Worm (Caenorhabditis elegans) whole organism, L1 larva: ENCODE measurements around the gene snf-9.

Source experiments
- C04F5.9 ChIP-seq: sonication (generic microtip); optimal IDR thresholded peaks from 2 replicates; lab custom pipeline; 2016; ENCODE audit warnings: missing genetic modification characterization, missing compliant biosample characterization
- C34B4.2 ChIP-seq: sonication (generic microtip); optimal IDR thresholded peaks from 2 replicates; lab custom pipeline; 2017; ENCODE audit warnings: mild to moderate bottlenecking, missing genetic modification characterization, missing compliant biosample characterization
- Y116A8C.19 ChIP-seq: sonication (generic microtip); optimal IDR thresholded peaks from 2 replicates; lab custom pipeline; 2016; ENCODE audit warnings: missing compliant biosample characterization, missing genetic modification characterization, borderline replicate concordance
- aly-2 ChIP-seq: fragments of 150-350 bp; optimal IDR thresholded peaks from 2 replicates; lab custom pipeline; 2014; ENCODE audit warnings: missing biosample characterization, missing genetic modification characterization
- ama-1 ChIP-seq: fragments of 150-350 bp; optimal IDR thresholded peaks from 2 replicates; lab custom pipeline; 2014
- ceh-63 ChIP-seq: fragments of 200-800 bp; sonication (Bioruptor generic); optimal IDR thresholded peaks from 2 replicates; lab custom pipeline; 2018; ENCODE audit warnings: mild to moderate bottlenecking, missing genetic modification characterization, missing compliant biosample characterization
- ceh-8 ChIP-seq: fragments of 200-800 bp; sonication (Bioruptor generic); optimal IDR thresholded peaks from 2 replicates; lab custom pipeline; 2018; ENCODE audit warnings: mild to moderate bottlenecking, missing genetic modification characterization, moderate library complexity, missing compliant biosample characterization
- ceh-82 ChIP-seq, 3 experiments: fragments of 150-350 bp in 1 of 3; sonication (generic microtip) in 2 of 3; optimal IDR thresholded peaks; 2 replicates each; lab custom pipeline; 2014 to 2017; ENCODE audit warnings: missing biosample characterization in 3 of 3, missing genetic modification characterization in 3 of 3
- dsc-1 ChIP-seq: sonication (generic microtip); optimal IDR thresholded peaks from 2 replicates; lab custom pipeline; 2016; ENCODE audit warnings: mild to moderate bottlenecking, missing genetic modification characterization, missing compliant biosample characterization
- efl-1 ChIP-seq, 4 experiments: fragments of 150-350 bp; optimal IDR thresholded peaks in 3 of 4; peaks in 1 of 4; 1 replicate in 1 of 4; 2 replicates in 3 of 4; lab custom pipeline; 2014; ENCODE audit warnings: missing biosample characterization in 2 of 4, missing genetic modification characterization in 2 of 4, missing genetic modification reagents in 2 of 4
- egl-13 ChIP-seq: sonication (generic microtip); optimal IDR thresholded peaks from 2 replicates; lab custom pipeline; 2016; ENCODE audit warnings: missing genotype, missing genetic modification reagents, missing genetic modification characterization, missing compliant biosample characterization
- ets-5 ChIP-seq: fragments of 200-800 bp; sonication (Bioruptor generic); IDR thresholded peaks from 2 replicates; pipeline ENCODE4 v1.3.6; 2022; ENCODE audit warnings: missing genetic modification characterization, missing compliant biosample characterization
- fkh-10 ChIP-seq: sonication (generic microtip); optimal IDR thresholded peaks from 2 replicates; lab custom pipeline; 2017; ENCODE audit warnings: missing biosample characterization, missing genetic modification reagents, missing genetic modification characterization
- fkh-4 ChIP-seq: sonication (generic microtip); optimal IDR thresholded peaks from 2 replicates; lab custom pipeline; 2016; ENCODE audit warnings: missing compliant biosample characterization, missing genetic modification characterization, borderline replicate concordance
- fkh-8 ChIP-seq: sonication (generic microtip); optimal IDR thresholded peaks from 2 replicates; lab custom pipeline; 2016; ENCODE audit warnings: mild to moderate bottlenecking, missing genetic modification characterization, missing compliant biosample characterization
- grh-1 ChIP-seq: fragments of 200-800 bp; sonication (Bioruptor generic); IDR thresholded peaks from 2 replicates; pipeline ENCODE4 v1.3.6; 2022; ENCODE audit warnings: missing genetic modification reagents, missing genetic modification characterization, missing compliant biosample characterization
- irx-1 ChIP-seq: sonication (generic microtip); optimal IDR thresholded peaks from 2 replicates; lab custom pipeline; 2016; ENCODE audit warnings: missing genetic modification characterization, missing compliant biosample characterization
- isw-1 ChIP-seq: fragments of 200-800 bp; sonication (Bioruptor generic); IDR thresholded peaks from 2 replicates; pipeline ENCODE4 v1.3.6; 2022; ENCODE audit warnings: missing genetic modification characterization, missing compliant biosample characterization
- lin-14 ChIP-seq: fragments of 200-800 bp; sonication (Bioruptor generic); optimal IDR thresholded peaks from 2 replicates; lab custom pipeline; 2018; ENCODE audit warnings: mild to moderate bottlenecking, missing genetic modification characterization, moderate library complexity, missing compliant biosample characterization
- lin-15B ChIP-seq: fragments of 150-350 bp; sonication (generic microtip); optimal IDR thresholded peaks from 3 replicates; lab custom pipeline; 2014; ENCODE audit warnings: missing biosample characterization, missing genetic modification characterization
- lin-35 ChIP-seq, 2 experiments: fragments of 150-350 bp; optimal IDR thresholded peaks; 2 replicates each; lab custom pipeline; 2014; ENCODE audit warnings: missing biosample characterization in 2 of 2, missing genetic modification characterization in 2 of 2, missing genetic modification reagents in 2 of 2
- lsy-2 ChIP-seq, 2 experiments: fragments of 150-350 bp; optimal IDR thresholded peaks; 2 replicates each; lab custom pipeline; 2014; ENCODE audit warnings: missing biosample characterization in 2 of 2, missing genetic modification characterization in 2 of 2
- mab-9 ChIP-seq: fragments of 200-800 bp; sonication (Bioruptor generic); IDR thresholded peaks from 2 replicates; pipeline ENCODE4 v1.3.6; 2022; ENCODE audit warnings: missing genetic modification reagents, missing genetic modification characterization, missing compliant biosample characterization
- mef-2 ChIP-seq: fragments of 150-350 bp; optimal IDR thresholded peaks from 2 replicates; lab custom pipeline; 2014; ENCODE audit warnings: missing biosample characterization, missing genetic modification characterization
- mep-1 ChIP-seq: fragments of 150-350 bp; optimal IDR thresholded peaks from 2 replicates; lab custom pipeline; 2014; ENCODE audit warnings: missing biosample characterization, missing genetic modification characterization
- nhr-28 ChIP-seq: fragments of 150-350 bp; optimal IDR thresholded peaks from 2 replicates; lab custom pipeline; 2014; ENCODE audit warnings: missing biosample characterization, missing genetic modification characterization
- nhr-76 ChIP-seq: sonication (generic microtip); optimal IDR thresholded peaks from 2 replicates; lab custom pipeline; 2017; ENCODE audit warnings: missing biosample characterization, missing genetic modification characterization
- nhr-77 ChIP-seq: fragments of 150-350 bp; optimal IDR thresholded peaks from 2 replicates; lab custom pipeline; 2014; ENCODE audit warnings: missing biosample characterization, missing genetic modification characterization
- nhr-84 ChIP-seq: sonication (generic microtip); optimal IDR thresholded peaks from 2 replicates; lab custom pipeline; 2017; ENCODE audit warnings: missing biosample characterization, missing genetic modification characterization
- nhr-85 ChIP-seq: sonication (generic microtip); peaks from one replicate; lab custom pipeline; 2016; ENCODE audit warnings: missing genetic modification characterization, inconsistent platforms, missing compliant biosample characterization
- nhr-90 ChIP-seq: sonication (generic microtip); optimal IDR thresholded peaks from 2 replicates; lab custom pipeline; 2016; ENCODE audit warnings: mild to moderate bottlenecking, missing genetic modification characterization, missing compliant biosample characterization; ENCODE audit not compliant: poor library complexity
- pag-3 ChIP-seq: sonication (generic microtip); optimal IDR thresholded peaks from 2 replicates; lab custom pipeline; 2017; ENCODE audit warnings: missing genetic modification characterization, mild to moderate bottlenecking, missing compliant biosample characterization, antibody characterized with exemption, borderline replicate concordance; ENCODE audit not compliant: insufficient read depth
- pax-3 ChIP-seq: fragments of 200-800 bp; sonication (Bioruptor generic); optimal IDR thresholded peaks from 2 replicates; lab custom pipeline; 2018; ENCODE audit warnings: mild to moderate bottlenecking, missing genetic modification characterization, moderate library complexity, missing compliant biosample characterization
- pqm-1 ChIP-seq: sonication (generic microtip); optimal IDR thresholded peaks from 3 replicates; lab custom pipeline; 2017; ENCODE audit warnings: missing biosample characterization, missing genetic modification characterization
- rnt-1 ChIP-seq: sonication (generic microtip); optimal IDR thresholded peaks from 2 replicates; lab custom pipeline; 2016; ENCODE audit warnings: mild to moderate bottlenecking, missing genetic modification characterization, moderate library complexity, missing compliant biosample characterization
- skn-1 ChIP-seq: fragments of 150-350 bp; optimal IDR thresholded peaks from 2 replicates; lab custom pipeline; 2014; ENCODE audit warnings: missing biosample characterization, missing genetic modification characterization
- sptf-1 ChIP-seq: fragments of 150-350 bp; optimal IDR thresholded peaks from 2 replicates; lab custom pipeline; 2014; ENCODE audit warnings: missing biosample characterization, missing genetic modification characterization
- swsn-7 ChIP-seq: sonication (generic microtip); optimal IDR thresholded peaks from 2 replicates; lab custom pipeline; 2016; ENCODE audit warnings: missing genetic modification characterization, missing compliant biosample characterization
- unc-130 ChIP-seq: fragments of 150-350 bp; optimal IDR thresholded peaks from 2 replicates; lab custom pipeline; 2017; ENCODE audit warnings: missing biosample characterization, missing genetic modification characterization, inconsistent platforms
- zag-1 ChIP-seq: fragments of 150-350 bp; optimal IDR thresholded peaks from 2 replicates; lab custom pipeline; 2014; ENCODE audit warnings: missing biosample characterization, missing genetic modification characterization
- zip-4 ChIP-seq: fragments of 200-800 bp; sonication (Bioruptor generic); optimal IDR thresholded peaks from 2 replicates; lab custom pipeline; 2018; ENCODE audit warnings: mild to moderate bottlenecking, missing genetic modification characterization, moderate library complexity, missing compliant biosample characterization
- ztf-11 ChIP-seq, 2 experiments: sonication (generic microtip); optimal IDR thresholded peaks; 2 replicates each; lab custom pipeline; 2016 to 2017; ENCODE audit warnings: missing genetic modification characterization in 2 of 2, missing biosample characterization in 1 of 2, missing compliant biosample characterization in 1 of 2

The snf-9 gene

ce11 chrIV:17278861-17279591, 32.9 kb upstream of the snf-9 start, which contains the start of gene hsp-1:
TSS of gene hsp-1 (plus strand) at chrIV:17278959.
- TF ChIP-seq skn-1 (tag; lab: Kevin White, UChicago), result peak; percentile 17
- peak; percentile 71 for TF ChIP-seq ceh-63 (GFP tag; lab: Kevin White, UChicago)
- TF ChIP-seq ama-1 (lab: Kevin White, UChicago), result peak; percentile 46
- TF ChIP-seq mab-9, result peak; percentile 50; the same call in 1 of the 2 replicates
- TF ChIP-seq nhr-28 (tag; lab: Kevin White, UChicago), result no peak
- no peak for TF ChIP-seq lin-14 (GFP tag; lab: Kevin White, UChicago)
- TF ChIP-seq ztf-11 (tag; optimal IDR thresholded peaks at IDR 0.05; lab: Kevin White, UChicago), result no peak

ce11 chrIV:17279592-17280440, 32.1 kb upstream of the snf-9 start:
- TF ChIP-seq lin-14 (GFP tag; lab: Kevin White, UChicago) (no peak), fkh-8 (tag; lab: Kevin White, UChicago) (peak; percentile 1), mef-2 (tag; lab: Kevin White, UChicago) (no peak), lin-15B (no peak), mab-9 (no peak), nhr-84 (no peak), swsn-7 (tag; lab: Kevin White, UChicago) (no peak), efl-1 (optimal IDR thresholded peaks at IDR 0.05; lab: Kevin White, UChicago) (no peak), efl-1 (GFP tag; optimal IDR thresholded peaks at IDR 0.05 in 1 of 2; lab: Kevin White, UChicago) (peak in 1 of 2 experiments; percentile 73), ama-1 (lab: Kevin White, UChicago) (peak; percentile 68), rnt-1 (no peak), nhr-85 (peak; percentile 38), C34B4.2 (tag; lab: Kevin White, UChicago) (no peak), aly-2 (tag; lab: Kevin White, UChicago) (peak; percentile 47), ztf-11 (tag; optimal IDR thresholded peaks at IDR 0.05; lab: Kevin White, UChicago) (no peak), ceh-8 (GFP tag; lab: Kevin White, UChicago) (no peak), dsc-1 (tag; lab: Kevin White, UChicago) (no peak), egl-13 (tag; lab: Kevin White, UChicago) (no peak), skn-1 (tag; lab: Kevin White, UChicago) (peak; percentile 35), grh-1 (no peak), C04F5.9 (tag; lab: Kevin White, UChicago) (no peak), ets-5 (no peak), irx-1 (tag; lab: Kevin White, UChicago) (no peak), ceh-63 (GFP tag; lab: Kevin White, UChicago) (no peak), mep-1 (tag; lab: Kevin White, UChicago) (peak; percentile 17), lin-35 (GFP tag; optimal IDR thresholded peaks at IDR 0.05; lab: Kevin White, UChicago) (no peak), isw-1 (GFP tag; lab: Robert Waterston, UW) (no peak)
- TF ChIP-seq, all 84 proteins: peak for 7

ce11 chrIV:17280441-17280939, 31.5 kb upstream of the snf-9 start:
- TF ChIP-seq ceh-8 (GFP tag; lab: Kevin White, UChicago) (no peak), lin-35 (GFP tag; optimal IDR thresholded peaks at IDR 0.05; lab: Kevin White, UChicago) (peak in 1 of 2 experiments; percentile 0), pax-3 (tag; lab: Kevin White, UChicago) (no peak), lsy-2 (tag; optimal IDR thresholded peaks at IDR 0.05; lab: Kevin White, UChicago) (peak in 1 of 2 experiments; percentile 11), rnt-1 (peak; percentile 16), nhr-90 (tag; lab: Kevin White, UChicago) (no peak), nhr-77 (tag; lab: Kevin White, UChicago) (no peak), unc-130 (tag; lab: Kevin White, UChicago) (no peak), irx-1 (tag; lab: Kevin White, UChicago) (no peak), fkh-8 (tag; lab: Kevin White, UChicago) (peak; percentile 9), lin-15B (no peak), lin-14 (GFP tag; lab: Kevin White, UChicago) (no peak), fkh-10 (GFP tag; lab: Kevin White, UChicago) (no peak), ceh-82 (tag; optimal IDR thresholded peaks at IDR 0.05; lab: Kevin White, UChicago) (no peak), efl-1 (optimal IDR thresholded peaks at IDR 0.05; lab: Kevin White, UChicago) (no peak), efl-1 (GFP tag; optimal IDR thresholded peaks at IDR 0.05 in 1 of 2; lab: Kevin White, UChicago) (peak in 1 of 2 experiments; percentile 66), swsn-7 (tag; lab: Kevin White, UChicago) (no peak), zag-1 (tag; lab: Kevin White, UChicago) (no peak), grh-1 (no peak), sptf-1 (no peak), zip-4 (GFP tag; lab: Kevin White, UChicago) (no peak), nhr-76 (no peak), ets-5 (no peak), fkh-4 (tag; lab: Kevin White, UChicago) (no peak), pag-3 (no peak), pqm-1 (no peak), Y116A8C.19 (no peak), nhr-85 (peak; percentile 86)
